Fruit fly (Drosophila melanogaster): ENCODE measurements around the gene CG44954.

- no peak for TF ChIP-seq CG8478 (optimal IDR thresholded peaks at IDR 0.05)
- no peak for TF ChIP-seq CTCF (optimal IDR thresholded peaks at IDR 0.05)
Observed at dm6 chr3R:30596704-30597103, 25.0 kb downstream of the CG44954 start, which contains the start of gene CG31019.

All from S2 (cell line).